Worm (Caenorhabditis elegans): Measurements from ENCODE around the gene srz-69.
"Not testable (repeated sequence)": the region's sequence is repeated elsewhere in the genome, so short reads cannot be mapped to it uniquely, and the experiment has no call there.

The srz-69 gene

DNA sequence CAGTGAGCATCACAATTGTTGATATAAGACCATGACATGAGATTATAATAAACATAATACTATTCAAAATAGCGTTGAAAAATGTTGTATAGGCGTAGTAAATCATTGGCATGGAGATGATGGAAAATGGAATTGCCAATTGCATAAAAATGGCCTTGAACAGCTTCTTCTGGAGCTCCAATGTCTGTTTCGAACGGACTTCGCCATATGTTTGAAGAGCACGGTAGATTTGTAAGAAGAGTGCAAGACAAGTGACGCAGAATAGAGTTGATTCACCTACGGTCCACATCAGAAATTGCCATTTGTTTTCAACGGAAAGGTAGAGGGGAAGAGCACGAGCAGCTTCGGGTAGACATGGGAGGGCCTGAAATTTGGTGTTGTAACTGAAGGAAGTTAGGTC is 29.7 kb downstream of the srz-69 start:
- TF ChIP-seq T22C8.4 (GFP tag; IDR thresholded peaks at IDR 0.05) (no peak), flt-1 (GFP tag; IDR thresholded peaks at IDR 0.05) (no peak)

- no peak for TF ChIP-seq ref-1 (GFP tag; conservative IDR thresholded peaks at IDR 0.05)
- no peak for TF ChIP-seq ztf-23 (GFP tag; IDR thresholded peaks at IDR 0.05)
- no peak for TF ChIP-seq cog-1 (tag; optimal IDR thresholded peaks at IDR 0.05)
- TF ChIP-seq med-1 (GFP tag; optimal IDR thresholded peaks at IDR 0.05; ENCODE audit: insufficient read depth) = no peak
- TF ChIP-seq T22C8.4 (GFP tag; IDR thresholded peaks at IDR 0.05) = no peak
- no peak for TF ChIP-seq ztf-29 (GFP tag; IDR thresholded peaks at IDR 0.05)
- TF ChIP-seq tab-1 (GFP tag; IDR thresholded peaks at IDR 0.05) = no peak
- TF ChIP-seq flt-1 (GFP tag; IDR thresholded peaks at IDR 0.05) = no peak
- no peak for TF ChIP-seq klf-2 (GFP tag; conservative IDR thresholded peaks at IDR 0.05)
These were observed 32.4 kb downstream of the srz-69 start, which contains the start of gene F58E2.5 for ce11 chrIV:3444614-3445013. TSS of gene F58E2.5 (plus strand) at chrIV:3444914.

- TF ChIP-seq T22C8.4 (GFP tag; IDR thresholded peaks at IDR 0.05) (no peak), ref-1 (GFP tag; conservative IDR thresholded peaks at IDR 0.05) (no peak)
These were observed 32.9 kb downstream of the srz-69 start, which contains the start of gene F09D12.2 for ce11 chrIV:3444101-3444500. TSS of gene F09D12.2 (minus strand) at chrIV:3444201.

ce11 chrIV:3442513-3442912 is 34.5 kb downstream of the srz-69 start:
- TF ChIP-seq tab-1 (GFP tag; IDR thresholded peaks at IDR 0.05) = no peak
- no peak for TF ChIP-seq cog-1 (tag; optimal IDR thresholded peaks at IDR 0.05)
- TF ChIP-seq klf-2 (GFP tag; conservative IDR thresholded peaks at IDR 0.05) = no peak
- TF ChIP-seq flt-1 (GFP tag; IDR thresholded peaks at IDR 0.05) = no peak

- TF ChIP-seq ref-1 (GFP tag; conservative IDR thresholded peaks at IDR 0.05) (no peak), klf-2 (GFP tag; conservative IDR thresholded peaks at IDR 0.05) (no peak), ztf-23 (GFP tag; IDR thresholded peaks at IDR 0.05) (no peak), ztf-29 (GFP tag; IDR thresholded peaks at IDR 0.05) (no peak), med-1 (GFP tag; optimal IDR thresholded peaks at IDR 0.05; ENCODE audit: insufficient read depth) (no peak), flt-1 (GFP tag; IDR thresholded peaks at IDR 0.05) (no peak), T22C8.4 (GFP tag; IDR thresholded peaks at IDR 0.05) (no peak), tab-1 (GFP tag; IDR thresholded peaks at IDR 0.05) (no peak), cog-1 (tag; optimal IDR thresholded peaks at IDR 0.05) (no peak)
These were observed 36.2 kb downstream of the srz-69 start, which contains the start of gene grd-10 for ce11 chrIV:3440848-3441247. TSS of gene grd-10 (plus strand) at chrIV:3441055.

DNA sequence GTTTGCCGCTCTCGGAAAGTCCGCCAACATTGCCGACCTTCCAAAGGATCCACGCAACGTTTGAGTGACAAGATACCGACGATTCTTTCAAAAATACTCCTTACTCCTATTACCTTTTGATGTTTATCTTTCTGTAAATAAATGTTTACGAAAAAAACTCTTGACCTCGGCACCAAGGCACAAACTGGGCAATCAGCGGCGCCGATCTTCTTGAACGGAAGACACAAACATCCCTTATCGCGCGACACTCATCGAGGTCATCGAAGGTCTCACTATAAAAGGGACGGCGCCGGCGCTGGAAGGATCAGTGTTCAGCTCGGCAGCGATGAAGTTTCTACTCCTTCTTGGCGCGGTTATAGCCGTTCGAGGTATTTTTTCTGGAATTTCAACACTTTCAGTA is 37.7 kb downstream of the srz-69 start, which contains the start of gene grd-3:
Gene grd-3, plus strand, starts transcription at position 302 of the 400 bp plus-strand sequence.
- TF ChIP-seq flt-1 (GFP tag; IDR thresholded peaks at IDR 0.05) (no peak), klf-2 (GFP tag; conservative IDR thresholded peaks at IDR 0.05) (no peak), T22C8.4 (GFP tag; IDR thresholded peaks at IDR 0.05) (no peak), tab-1 (GFP tag; IDR thresholded peaks at IDR 0.05) (no peak), cog-1 (tag; optimal IDR thresholded peaks at IDR 0.05) (no peak), med-1 (GFP tag; optimal IDR thresholded peaks at IDR 0.05; ENCODE audit: insufficient read depth) (no peak), ztf-23 (GFP tag; IDR thresholded peaks at IDR 0.05) (no peak), ztf-29 (GFP tag; IDR thresholded peaks at IDR 0.05) (no peak), ref-1 (GFP tag; conservative IDR thresholded peaks at IDR 0.05) (no peak)

DNA sequence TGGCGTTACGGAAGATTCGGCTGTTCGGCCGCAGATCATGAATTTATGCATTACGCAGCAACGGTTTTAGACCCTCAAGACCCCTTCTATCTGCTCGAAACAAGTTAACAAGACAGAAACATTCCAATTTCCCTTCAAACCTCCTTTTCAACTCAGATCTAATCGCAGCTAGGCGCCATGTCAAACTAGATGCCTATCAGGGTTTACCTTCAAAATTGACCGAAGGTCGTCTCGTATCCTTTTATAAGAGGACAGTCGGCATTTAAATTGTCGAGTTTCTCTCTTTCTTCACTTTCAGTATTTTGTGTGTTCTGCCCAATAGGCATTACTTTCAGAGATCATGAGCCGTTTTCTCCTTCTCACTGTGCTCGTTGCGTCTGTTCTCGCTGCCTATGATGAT is 39.0 kb downstream of the srz-69 start, which contains the start of gene grd-13:
Gene grd-13, plus strand, starts transcription at position 291 of the 400 bp plus-strand sequence.
- no peak for TF ChIP-seq T22C8.4 (GFP tag; IDR thresholded peaks at IDR 0.05)
- no peak for TF ChIP-seq tab-1 (GFP tag; IDR thresholded peaks at IDR 0.05)
- TF ChIP-seq klf-2 (GFP tag; conservative IDR thresholded peaks at IDR 0.05) = no peak
- no peak for TF ChIP-seq med-1 (GFP tag; optimal IDR thresholded peaks at IDR 0.05; ENCODE audit: insufficient read depth)
- no peak for TF ChIP-seq cog-1 (tag; optimal IDR thresholded peaks at IDR 0.05)
- no peak for TF ChIP-seq ztf-29 (GFP tag; IDR thresholded peaks at IDR 0.05)
- TF ChIP-seq ztf-23 (GFP tag; IDR thresholded peaks at IDR 0.05) = no peak
- TF ChIP-seq flt-1 (GFP tag; IDR thresholded peaks at IDR 0.05) = no peak
- TF ChIP-seq ref-1 (GFP tag; conservative IDR thresholded peaks at IDR 0.05) = no peak

DNA sequence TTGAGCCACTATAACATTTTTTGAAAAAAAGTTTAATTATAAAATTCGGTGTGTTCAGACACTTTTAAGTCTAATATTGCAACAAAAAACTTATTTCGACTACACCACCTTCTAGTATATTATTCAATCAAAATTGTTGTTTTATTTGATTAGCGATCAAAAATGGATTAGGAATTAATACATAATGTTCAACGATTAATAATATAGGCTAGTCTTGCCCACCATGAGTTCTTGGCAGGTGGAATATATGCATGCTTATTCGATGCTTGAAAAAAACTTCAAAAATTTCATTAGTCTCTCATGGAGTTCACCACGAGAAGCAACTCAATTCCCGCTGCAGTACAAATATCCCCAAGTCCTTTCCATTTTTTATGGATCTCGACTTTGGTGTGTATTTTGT is 41.0 kb downstream of the srz-69 start, which contains the start of gene srz-32:
Gene srz-32, plus strand, starts transcription at position 301 of the 400 bp plus-strand sequence.
- no peak for TF ChIP-seq tab-1 (GFP tag; IDR thresholded peaks at IDR 0.05)
- no peak for TF ChIP-seq cog-1 (tag; optimal IDR thresholded peaks at IDR 0.05)
- no peak for TF ChIP-seq klf-2 (GFP tag; conservative IDR thresholded peaks at IDR 0.05)
- no peak for TF ChIP-seq T22C8.4 (GFP tag; IDR thresholded peaks at IDR 0.05)
- no peak for TF ChIP-seq med-1 (GFP tag; optimal IDR thresholded peaks at IDR 0.05; ENCODE audit: insufficient read depth)
- TF ChIP-seq ref-1 (GFP tag; conservative IDR thresholded peaks at IDR 0.05) = no peak
- no peak for TF ChIP-seq ztf-23 (GFP tag; IDR thresholded peaks at IDR 0.05)
- no peak for TF ChIP-seq flt-1 (GFP tag; IDR thresholded peaks at IDR 0.05)
- no peak for TF ChIP-seq ztf-29 (GFP tag; IDR thresholded peaks at IDR 0.05)

- TF ChIP-seq ztf-29 (GFP tag; IDR thresholded peaks at IDR 0.05); klf-2 (GFP tag; conservative IDR thresholded peaks at IDR 0.05); ref-1 (GFP tag; conservative IDR thresholded peaks at IDR 0.05): not testable (repeated sequence)
These were observed 43.6 kb downstream of the srz-69 start, which contains the start of gene C04C3.7 for ce11 chrIV:3433387-3433786. TSS of gene C04C3.7 (minus strand) at chrIV:3433487.

- no peak for TF ChIP-seq tab-1 (GFP tag; IDR thresholded peaks at IDR 0.05)
- no peak for TF ChIP-seq ztf-23 (GFP tag; IDR thresholded peaks at IDR 0.05)
- TF ChIP-seq cog-1 (tag; optimal IDR thresholded peaks at IDR 0.05) = no peak
- no peak for TF ChIP-seq klf-2 (GFP tag; conservative IDR thresholded peaks at IDR 0.05)
- TF ChIP-seq med-1 (GFP tag; optimal IDR thresholded peaks at IDR 0.05; ENCODE audit: insufficient read depth) = no peak
- TF ChIP-seq ztf-29 (GFP tag; IDR thresholded peaks at IDR 0.05) = no peak
These were observed 48.5 kb downstream of the srz-69 start, which contains the start of the genes C04C3.9 and srz-60 for ce11 chrIV:3428434-3428950. TSS of gene C04C3.9 (minus strand) at chrIV:3428534. TSS of gene srz-60 (plus strand) at chrIV:3428900.
